Worm (Caenorhabditis elegans) whole organism, early embryonic: Measurements from ENCODE around the gene C54F6.20.

ENCODE experiments used
- B0310.2 ChIP-seq: sonication (generic microtip); optimal IDR thresholded peaks from 2 replicates; lab custom pipeline; 2016; ENCODE audit warnings: mild to moderate bottlenecking, missing genetic modification characterization, missing compliant biosample characterization
- F13C5.2 ChIP-seq: sonication (generic microtip); optimal IDR thresholded peaks from 2 replicates; lab custom pipeline; 2017; ENCODE audit warnings: mild to moderate bottlenecking, missing genetic modification characterization, inconsistent platforms, missing compliant biosample characterization
- aly-1 ChIP-seq: sonication (generic microtip); optimal IDR thresholded peaks from 2 replicates; lab custom pipeline; 2016; ENCODE audit warnings: missing genetic modification characterization, missing compliant biosample characterization
- ama-1 ChIP-seq: fragments of 150-350 bp; optimal IDR thresholded peaks from 2 replicates; lab custom pipeline; 2014
- ceh-13 ChIP-seq: fragments of 200-800 bp; sonication (Bioruptor generic); optimal IDR thresholded peaks from 2 replicates; lab custom pipeline; 2018; ENCODE audit warnings: mild to moderate bottlenecking, missing genetic modification characterization, missing compliant biosample characterization
- ceh-36 ChIP-seq: sonication (generic microtip); optimal IDR thresholded peaks from 2 replicates; lab custom pipeline; 2016; ENCODE audit warnings: missing genetic modification characterization, inconsistent platforms, missing compliant biosample characterization
- ets-7 ChIP-seq: sonication (generic microtip); optimal IDR thresholded peaks from 2 replicates; lab custom pipeline; 2016; ENCODE audit warnings: missing genotype, missing genetic modification characterization, missing compliant biosample characterization
- flt-1 ChIP-seq: fragments of 200-800 bp; sonication (Bioruptor generic); IDR thresholded peaks from 2 replicates; pipeline ENCODE4 v1.3.6; 2022; ENCODE audit warnings: missing genetic modification characterization, missing compliant biosample characterization
- hmbx-1 ChIP-seq: sonication (generic microtip); optimal IDR thresholded peaks from 2 replicates; lab custom pipeline; 2016; ENCODE audit warnings: mild to moderate bottlenecking, missing genetic modification characterization, missing compliant biosample characterization
- hmg-4 ChIP-seq: fragments of 200-800 bp; sonication (Bioruptor generic); optimal IDR thresholded peaks from 2 replicates; lab custom pipeline; 2018; ENCODE audit warnings: mild to moderate bottlenecking, missing genetic modification characterization, missing compliant biosample characterization
- hnd-1 ChIP-seq: sonication (generic microtip); optimal IDR thresholded peaks from 2 replicates; lab custom pipeline; 2016; ENCODE audit warnings: missing genetic modification characterization, missing compliant biosample characterization
- pes-1 ChIP-seq: fragments of 200-800 bp; sonication (Bioruptor generic); IDR thresholded peaks from 2 replicates; pipeline ENCODE4 v1.3.6; 2022; ENCODE audit warnings: missing genetic modification reagents, missing genetic modification characterization, missing compliant biosample characterization
- scrt-1 ChIP-seq: fragments of 200-800 bp; sonication (Bioruptor generic); IDR thresholded peaks from 2 replicates; pipeline ENCODE4 v1.3.6; 2022; ENCODE audit warnings: missing genetic modification characterization, missing compliant biosample characterization
- sea-1 ChIP-seq: fragments of 200-800 bp; sonication (Bioruptor generic); conservative IDR thresholded peaks from 2 replicates; pipeline ENCODE4 v1.3.6; 2022; ENCODE audit warnings: missing genetic modification characterization, missing compliant biosample characterization
- tbx-11 ChIP-seq: fragments of 200-800 bp; sonication (Bioruptor generic); IDR thresholded peaks from 2 replicates; pipeline ENCODE4 v1.3.6; 2022; ENCODE audit warnings: missing genetic modification characterization, missing compliant biosample characterization
- tbx-37 ChIP-seq: fragments of 200-800 bp; sonication (Bioruptor generic); conservative IDR thresholded peaks from 2 replicates; pipeline ENCODE4 v1.3.6; 2022; ENCODE audit warnings: missing genetic modification reagents, missing genetic modification characterization, missing compliant biosample characterization
- tra-4 ChIP-seq: sonication (generic microtip); optimal IDR thresholded peaks from 2 replicates; lab custom pipeline; 2017; ENCODE audit warnings: missing genetic modification characterization, missing compliant biosample characterization

C54F6.20 gene

ce11 chrV:7514939-7515338 lies 9.6 kb upstream of the C54F6.20 start, which contains the start of gene srb-18:
srb-18 (plus strand) TSS chrV:7515239.
- TF ChIP-seq sea-1 (GFP tag; lab: Robert Waterston, UW) = no peak
- no peak for TF ChIP-seq B0310.2 (tag; lab: Kevin White, UChicago)
- TF ChIP-seq hmbx-1 (tag; lab: Kevin White, UChicago) = no peak
- TF ChIP-seq ceh-36 (tag; lab: Kevin White, UChicago) = no peak
- TF ChIP-seq ama-1 (lab: Kevin White, UChicago) = no peak
- no peak for TF ChIP-seq ets-7
- TF ChIP-seq tbx-11 (GFP tag; lab: Robert Waterston, UW) = no peak

DNA sequence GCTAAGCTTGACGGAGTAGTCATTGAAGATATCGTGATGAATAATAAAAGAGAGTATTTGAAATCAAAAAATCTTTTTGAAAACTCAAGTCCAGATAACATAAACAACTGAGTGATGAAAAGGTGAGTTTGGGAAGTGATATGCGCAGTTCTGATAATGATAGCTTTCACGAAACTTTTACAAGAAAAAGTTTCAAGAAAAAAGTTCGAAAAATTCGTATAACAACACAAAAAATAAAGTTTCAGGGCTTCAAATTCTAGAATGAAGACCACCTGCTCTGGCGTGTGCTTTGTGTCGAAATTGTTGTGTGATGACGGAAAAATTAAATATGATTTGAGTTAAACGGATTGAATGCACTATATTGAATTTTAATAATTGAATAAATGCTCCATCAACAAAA lies 4.5 kb upstream of the C54F6.20 start, which contains the start of gene srb-19:
Gene srb-19 (minus strand): TSS at position 101 of the 400 bp plus-strand sequence.
- TF ChIP-seq aly-1 (tag; lab: Kevin White, UChicago) (no peak), ceh-13 (GFP tag; lab: Kevin White, UChicago) (no peak), ceh-36 (tag; lab: Kevin White, UChicago) (no peak), hmbx-1 (tag; lab: Kevin White, UChicago) (no peak), hnd-1 (tag; lab: Kevin White, UChicago) (no peak), ama-1 (lab: Kevin White, UChicago) (no peak), flt-1 (GFP tag; lab: Robert Waterston, UW) (no peak), tbx-37 (GFP tag; lab: Robert Waterston, UW) (no peak)

- TF ChIP-seq scrt-1 (GFP tag; lab: Robert Waterston, UW) = no peak
- TF ChIP-seq aly-1 (tag; lab: Kevin White, UChicago) = no peak
- TF ChIP-seq hmg-4 = no peak
- TF ChIP-seq tbx-11 (GFP tag; lab: Robert Waterston, UW) = no peak
- no peak for TF ChIP-seq tra-4 (tag; lab: Kevin White, UChicago)
- no peak for TF ChIP-seq hnd-1 (tag; lab: Kevin White, UChicago)
- no peak for TF ChIP-seq F13C5.2 (tag; lab: Kevin White, UChicago)
- no peak for TF ChIP-seq tbx-37 (GFP tag; lab: Robert Waterston, UW)
These were observed 3.2 kb upstream of the C54F6.20 start for ce11 chrV:7521304-7521703.

DNA sequence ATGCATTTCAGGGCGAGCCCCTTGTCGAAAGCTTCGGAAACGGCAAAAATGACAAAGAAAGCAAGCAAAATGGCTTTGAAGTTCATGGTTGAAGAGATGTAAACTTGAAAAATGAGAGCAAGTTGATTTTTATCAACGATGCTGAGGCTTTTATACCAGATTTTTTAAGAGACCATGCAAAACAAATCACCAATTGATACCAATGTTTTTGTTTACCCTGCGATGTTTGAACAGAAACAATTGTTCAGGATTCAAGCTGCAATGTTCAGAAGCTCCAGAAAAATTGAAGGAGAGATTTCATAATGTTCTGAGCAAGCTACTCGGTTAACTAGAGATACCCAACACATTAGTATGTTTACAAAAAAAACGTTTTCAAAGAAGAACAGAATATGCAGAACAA lies 2.3 kb upstream of the C54F6.20 start, which contains the start of gene C54F6.15:
Gene C54F6.15 (minus strand): TSS at position 101 of the 400 bp plus-strand sequence.
- TF ChIP-seq hmg-4 = no peak
- no peak for TF ChIP-seq tra-4 (tag; lab: Kevin White, UChicago)
- no peak for TF ChIP-seq sea-1 (GFP tag; lab: Robert Waterston, UW)
- TF ChIP-seq flt-1 (GFP tag; lab: Robert Waterston, UW) = no peak
- no peak for TF ChIP-seq tbx-37 (GFP tag; lab: Robert Waterston, UW)
- no peak for TF ChIP-seq hmbx-1 (tag; lab: Kevin White, UChicago)
- TF ChIP-seq ama-1 (lab: Kevin White, UChicago) = no peak
- no peak for TF ChIP-seq scrt-1 (GFP tag; lab: Robert Waterston, UW)
- no peak for TF ChIP-seq ceh-36 (tag; lab: Kevin White, UChicago)
- no peak for TF ChIP-seq B0310.2 (tag; lab: Kevin White, UChicago)
- no peak for TF ChIP-seq ceh-13 (GFP tag; lab: Kevin White, UChicago)
- TF ChIP-seq tbx-11 (GFP tag; lab: Robert Waterston, UW) = no peak

DNA sequence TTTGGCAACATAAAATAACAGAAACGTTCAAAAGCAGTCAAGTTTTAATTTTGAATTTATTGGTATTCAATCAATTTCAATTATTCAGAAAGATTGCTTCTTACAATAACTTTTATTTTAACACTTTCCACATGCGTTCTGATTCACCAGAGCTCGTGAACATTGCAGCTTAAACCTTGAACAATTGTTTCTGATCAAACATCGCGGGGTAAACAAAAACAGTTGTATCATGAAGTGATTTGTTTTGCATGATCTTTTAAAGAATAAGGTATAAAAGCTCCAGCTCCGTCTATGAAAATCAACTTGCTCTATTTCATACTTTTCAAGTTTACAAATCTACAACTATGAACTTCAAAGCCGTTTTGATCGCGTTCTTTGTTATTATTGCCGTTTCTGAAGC lies 1.2 kb upstream of the C54F6.20 start, which contains the start of gene C54F6.6:
Gene C54F6.6 (plus strand): TSS at position 301 of the 400 bp plus-strand sequence.
- TF ChIP-seq tra-4 (tag; lab: Kevin White, UChicago) (no peak), tbx-11 (GFP tag; lab: Robert Waterston, UW) (no peak), ceh-36 (tag; lab: Kevin White, UChicago) (no peak), pes-1 (GFP tag; lab: Robert Waterston, UW) (no peak), scrt-1 (GFP tag; lab: Robert Waterston, UW) (no peak), aly-1 (tag; lab: Kevin White, UChicago) (no peak), B0310.2 (tag; lab: Kevin White, UChicago) (no peak), ceh-13 (GFP tag; lab: Kevin White, UChicago) (no peak), flt-1 (GFP tag; lab: Robert Waterston, UW) (no peak), hnd-1 (tag; lab: Kevin White, UChicago) (no peak), hmbx-1 (tag; lab: Kevin White, UChicago) (no peak)

DNA sequence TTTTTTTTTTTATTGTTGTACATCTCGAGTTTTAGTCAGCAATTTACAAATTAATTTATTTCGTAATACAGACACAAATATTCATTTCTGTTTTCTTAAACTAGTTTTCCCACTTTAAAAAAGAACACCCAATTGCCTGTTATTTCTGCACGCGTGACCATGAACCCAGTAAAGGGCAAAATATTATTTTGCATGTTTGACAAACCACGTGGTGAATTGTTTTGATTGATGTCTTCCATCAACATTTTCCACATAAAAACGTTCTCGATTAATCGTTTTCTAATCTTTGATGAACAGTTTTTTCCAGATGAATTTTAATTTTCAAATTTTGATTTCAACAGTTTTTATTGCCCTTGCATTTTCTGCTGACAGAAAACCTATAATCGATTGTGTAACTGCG lies 1.1 kb downstream of the C54F6.20 start, which contains the start of gene C54F6.18:
Gene C54F6.18 (plus strand): TSS at position 301 of the 400 bp plus-strand sequence.
- TF ChIP-seq flt-1 (GFP tag; lab: Robert Waterston, UW) (no peak), tbx-11 (GFP tag; lab: Robert Waterston, UW) (no peak), aly-1 (tag; lab: Kevin White, UChicago) (no peak), hmbx-1 (tag; lab: Kevin White, UChicago) (no peak)

ce11 chrV:7527153-7527552 lies 2.6 kb downstream of the C54F6.20 start, which contains the start of gene C54F6.17:
C54F6.17 (plus strand) TSS chrV:7527453.
- TF ChIP-seq tra-4 (tag; lab: Kevin White, UChicago) (no peak), pes-1 (GFP tag; lab: Robert Waterston, UW) (no peak), hmg-4 (no peak), ets-7 (no peak), flt-1 (GFP tag; lab: Robert Waterston, UW) (no peak), scrt-1 (GFP tag; lab: Robert Waterston, UW) (no peak), F13C5.2 (tag; lab: Kevin White, UChicago) (no peak), sea-1 (GFP tag; lab: Robert Waterston, UW) (no peak), tbx-37 (GFP tag; lab: Robert Waterston, UW) (no peak), B0310.2 (tag; lab: Kevin White, UChicago) (no peak), ceh-13 (GFP tag; lab: Kevin White, UChicago) (no peak), ama-1 (lab: Kevin White, UChicago) (no peak), hnd-1 (tag; lab: Kevin White, UChicago) (no peak), tbx-11 (GFP tag; lab: Robert Waterston, UW) (no peak), ceh-36 (tag; lab: Kevin White, UChicago) (no peak), hmbx-1 (tag; lab: Kevin White, UChicago) (no peak)
